Worm (Caenorhabditis elegans): Measurements from ENCODE around the gene sru-42.

DNA sequence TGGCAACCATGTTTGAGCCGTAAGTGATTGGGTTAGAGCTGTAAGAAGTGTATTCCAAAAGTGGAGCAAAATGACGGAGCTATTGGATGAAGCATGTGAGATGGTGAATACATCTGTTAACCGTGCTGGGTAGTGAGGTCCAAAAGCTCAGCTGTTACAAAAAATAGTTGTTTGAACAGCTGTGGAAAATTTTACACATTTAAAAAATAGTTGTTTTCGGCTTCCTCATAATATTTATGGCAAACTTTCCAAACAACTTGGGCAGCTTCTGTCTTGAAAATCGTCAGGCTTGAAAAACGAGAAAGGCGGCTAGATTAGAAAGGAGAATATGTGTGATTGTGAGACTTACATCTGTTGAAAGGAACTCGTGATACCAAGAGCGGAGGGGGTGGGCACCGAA is 45.2 kb upstream of the sru-42 start, which contains the start of gene fbxa-154:
- TF ChIP-seq ztf-29 (GFP tag; IDR thresholded peaks at IDR 0.05) = no peak
- TF ChIP-seq T22C8.4 (GFP tag; IDR thresholded peaks at IDR 0.05) = no peak
- TF ChIP-seq klf-2 (GFP tag; conservative IDR thresholded peaks at IDR 0.05) = no peak
- TF ChIP-seq ref-1 (GFP tag; conservative IDR thresholded peaks at IDR 0.05) = no peak
- TF ChIP-seq med-1 (GFP tag; optimal IDR thresholded peaks at IDR 0.05; ENCODE audit: insufficient read depth) = no peak
- TF ChIP-seq tab-1 (GFP tag; IDR thresholded peaks at IDR 0.05) = no peak
- TF ChIP-seq ztf-23 (GFP tag; IDR thresholded peaks at IDR 0.05) = no peak
- no peak for TF ChIP-seq cog-1 (tag; optimal IDR thresholded peaks at IDR 0.05)

Data from whole organism, midembryonic.